Fruit fly (Drosophila melanogaster) whole organism, embryonic: ENCODE results near the gene eIF2gamma.

Experiments
- Atf-2 ChIP-seq: fragments of 200-800 bp; sonication (Bioruptor generic); optimal IDR thresholded peaks from 2 replicates; lab custom pipeline; 2016; ENCODE audit warnings: missing biosample characterization, missing genetic modification characterization
- CG10147 ChIP-seq: fragments of 200-800 bp; sonication (Bioruptor generic); optimal IDR thresholded peaks from 2 replicates; lab custom pipeline; 2019; ENCODE audit warnings: missing biosample characterization, mild to moderate bottlenecking, missing genetic modification characterization, moderate library complexity
- CG13123 ChIP-seq: fragments of 200-800 bp; sonication (Bioruptor generic); optimal IDR thresholded peaks from 2 replicates; lab custom pipeline; 2016; ENCODE audit warnings: missing biosample characterization, missing genetic modification characterization
- CG13296 ChIP-seq: fragments of 200-800 bp; sonication (Bioruptor generic); optimal IDR thresholded peaks from 3 replicates; lab custom pipeline; 2018; ENCODE audit warnings: missing biosample characterization, mild to moderate bottlenecking, missing genetic modification characterization
- CG13775 ChIP-seq: fragments of 200-800 bp; sonication (Bioruptor generic); optimal IDR thresholded peaks from 3 replicates; lab custom pipeline; 2017; ENCODE audit warnings: missing biosample characterization, mild to moderate bottlenecking, missing genetic modification characterization
- CG14710 ChIP-seq: fragments of 200-800 bp; sonication (Bioruptor generic); optimal IDR thresholded peaks from 3 replicates; lab custom pipeline; 2019; ENCODE audit warnings: missing biosample characterization, mild to moderate bottlenecking, missing genetic modification characterization, moderate library complexity
- CG14965 ChIP-seq: fragments of 200-800 bp; sonication (Bioruptor generic); optimal IDR thresholded peaks from 2 replicates; lab custom pipeline; 2016; ENCODE audit warnings: missing biosample characterization, missing genetic modification characterization, borderline replicate concordance
- CG15696 ChIP-seq: fragments of 200-800 bp; sonication (Bioruptor generic); optimal IDR thresholded peaks from 2 replicates; lab custom pipeline; 2019; ENCODE audit warnings: missing biosample characterization, mild to moderate bottlenecking, missing genetic modification characterization, moderate library complexity
- CG17568 ChIP-seq: fragments of 200-800 bp; sonication (Bioruptor generic); optimal IDR thresholded peaks from 2 replicates; lab custom pipeline; 2018; ENCODE audit warnings: missing biosample characterization, mild to moderate bottlenecking, missing genetic modification characterization, moderate library complexity
- CG3065 ChIP-seq: fragments of 200-800 bp; sonication (Bioruptor generic); optimal IDR thresholded peaks from 2 replicates; lab custom pipeline; 2016; ENCODE audit warnings: missing biosample characterization, missing genetic modification characterization
- CG3163 ChIP-seq: fragments of 200-800 bp; sonication (Bioruptor generic); optimal IDR thresholded peaks from 3 replicates; lab custom pipeline; 2016; ENCODE audit warnings: missing biosample characterization, missing genetic modification characterization
- CG32532 ChIP-seq: fragments of 200-800 bp; sonication (Bioruptor generic); IDR thresholded peaks from 2 replicates; pipeline ENCODE4 v1.3.6; 2022; ENCODE audit warnings: missing biosample characterization, missing genetic modification characterization
- CG3407 ChIP-seq: fragments of 200-800 bp; sonication (Bioruptor generic); optimal IDR thresholded peaks from 2 replicates; lab custom pipeline; 2018; ENCODE audit warnings: missing biosample characterization, mild to moderate bottlenecking, missing genetic modification characterization
- CG3838 ChIP-seq: fragments of 200-800 bp; sonication (Bioruptor generic); optimal IDR thresholded peaks from 3 replicates; lab custom pipeline; 2016; ENCODE audit warnings: missing biosample characterization, missing genetic modification characterization
- CG43689 ChIP-seq: fragments of 200-800 bp; sonication (Bioruptor generic); IDR thresholded peaks from 2 replicates; pipeline ENCODE4 v1.3.6; 2022; ENCODE audit warnings: missing biosample characterization, missing genetic modification characterization
- CG5180 ChIP-seq: fragments of 200-800 bp; sonication (Bioruptor generic); optimal IDR thresholded peaks from 3 replicates; lab custom pipeline; 2017; ENCODE audit warnings: missing biosample characterization, missing genetic modification characterization, mild to moderate bottlenecking, moderate library complexity, missing genetic modification reagents
- CG6813 ChIP-seq: fragments of 200-800 bp; sonication (Bioruptor generic); optimal IDR thresholded peaks from 2 replicates; lab custom pipeline; 2017; ENCODE audit warnings: missing biosample characterization, missing genetic modification characterization, mild to moderate bottlenecking, moderate library complexity, missing genetic modification reagents
- CG7372 ChIP-seq: fragments of 200-800 bp; sonication (Bioruptor generic); IDR thresholded peaks from 2 replicates; pipeline ENCODE4 v1.3.6; 2022; ENCODE audit warnings: missing biosample characterization, missing genetic modification characterization
- CG7839 ChIP-seq: fragments of 200-800 bp; sonication (Bioruptor generic); optimal IDR thresholded peaks from 3 replicates; lab custom pipeline; 2018; ENCODE audit warnings: missing biosample characterization, mild to moderate bottlenecking, missing genetic modification characterization, moderate library complexity
- CG8388 ChIP-seq: fragments of 200-800 bp; sonication (Bioruptor generic); optimal IDR thresholded peaks from 2 replicates; lab custom pipeline; 2019; ENCODE audit warnings: missing biosample characterization, mild to moderate bottlenecking, missing genetic modification characterization, moderate library complexity
- CG8924 ChIP-seq: fragments of 200-800 bp; optimal IDR thresholded peaks from 3 replicates; lab custom pipeline; 2019; ENCODE audit warnings: missing biosample characterization, mild to moderate bottlenecking, missing genetic modification characterization, moderate library complexity
- Deaf1 ChIP-seq: fragments of 200-800 bp; optimal IDR thresholded peaks from 3 replicates; lab custom pipeline; 2019; ENCODE audit warnings: missing biosample characterization, mild to moderate bottlenecking, missing genetic modification characterization, moderate library complexity
- Dp ChIP-seq: fragments of 200-800 bp; sonication (Bioruptor generic); optimal IDR thresholded peaks from 2 replicates; lab custom pipeline; 2018; ENCODE audit warnings: missing biosample characterization, mild to moderate bottlenecking, missing genetic modification characterization, moderate library complexity
- Elba2 ChIP-seq: fragments of 200-800 bp; sonication (Bioruptor generic); optimal IDR thresholded peaks from 3 replicates; lab custom pipeline; 2016; ENCODE audit warnings: missing biosample characterization, missing genetic modification characterization
- Ets65A ChIP-seq: fragments of 200-800 bp; sonication (Bioruptor generic); peaks from one replicate; lab custom pipeline; 2016; ENCODE audit warnings: missing biosample characterization, missing genetic modification characterization
- HLH54F ChIP-seq: fragments of 200-800 bp; sonication (Bioruptor generic); optimal IDR thresholded peaks from 3 replicates; lab custom pipeline; 2016; ENCODE audit warnings: missing biosample characterization, missing genetic modification characterization
- Hr51 ChIP-seq, 2 experiments: fragments of 200-800 bp; sonication (Bioruptor generic); optimal IDR thresholded peaks; 2 replicates in 1 of 2; 3 replicates in 1 of 2; lab custom pipeline; 2016 to 2018; ENCODE audit warnings: missing biosample characterization in 2 of 2, missing genetic modification characterization in 2 of 2, mild to moderate bottlenecking in 1 of 2, moderate library complexity in 1 of 2
- Kr ChIP-seq: fragments of 200-800 bp; sonication (Bioruptor generic); optimal IDR thresholded peaks from 2 replicates; lab custom pipeline; 2017; ENCODE audit warnings: missing biosample characterization, mild to moderate bottlenecking, missing genetic modification characterization
- Lhr ChIP-seq: fragments of 200-800 bp; sonication (Bioruptor generic); optimal IDR thresholded peaks from 3 replicates; lab custom pipeline; 2017; ENCODE audit warnings: mild to moderate bottlenecking, missing biosample characterization, missing genetic modification reagents, missing genetic modification characterization
- Meics ChIP-seq: fragments of 200-800 bp; sonication (Bioruptor generic); optimal IDR thresholded peaks from 2 replicates; lab custom pipeline; 2017; ENCODE audit warnings: missing biosample characterization, mild to moderate bottlenecking, missing genetic modification characterization
- NC2α ChIP-seq: fragments of 200-800 bp; sonication (Bioruptor generic); optimal IDR thresholded peaks from 2 replicates; lab custom pipeline; 2016; ENCODE audit warnings: missing biosample characterization, missing genetic modification characterization
- NK7.1 ChIP-seq: fragments of 200-800 bp; sonication (Bioruptor generic); optimal IDR thresholded peaks from 3 replicates; lab custom pipeline; 2016; ENCODE audit warnings: missing biosample characterization, missing genetic modification characterization
- Rfx ChIP-seq: fragments of 200-800 bp; sonication (Bioruptor generic); IDR thresholded peaks from 2 replicates; pipeline ENCODE4 v1.3.6; 2022; ENCODE audit warnings: missing biosample characterization, missing genetic modification characterization
- Vsx1 ChIP-seq: fragments of 200-800 bp; sonication (Bioruptor generic); optimal IDR thresholded peaks from 2 replicates; lab custom pipeline; 2017; ENCODE audit warnings: missing biosample characterization, mild to moderate bottlenecking, missing genetic modification characterization, missing genetic modification reagents
- bab2 ChIP-seq: fragments of 200-800 bp; sonication (Bioruptor generic); optimal IDR thresholded peaks from 2 replicates; lab custom pipeline; 2016; ENCODE audit warnings: missing biosample characterization, missing genetic modification characterization
- bigmax ChIP-seq: fragments of 200-800 bp; sonication (Bioruptor generic); optimal IDR thresholded peaks from 2 replicates; lab custom pipeline; 2018; ENCODE audit warnings: missing biosample characterization, mild to moderate bottlenecking, missing genetic modification characterization
- btn ChIP-seq: fragments of 200-800 bp; sonication (Bioruptor generic); optimal IDR thresholded peaks from 2 replicates; lab custom pipeline; 2016; ENCODE audit warnings: missing biosample characterization, missing genetic modification characterization
- cas ChIP-seq: fragments of 200-800 bp; sonication (Bioruptor generic); IDR thresholded peaks from 2 replicates; pipeline ENCODE4 v1.3.6; 2022; ENCODE audit warnings: missing biosample characterization, missing genetic modification characterization
- corto ChIP-seq: fragments of 200-800 bp; sonication (Bioruptor generic); optimal IDR thresholded peaks from 2 replicates; lab custom pipeline; 2016; ENCODE audit warnings: missing biosample characterization, mild to moderate bottlenecking, missing genetic modification characterization, moderate library complexity
- en ChIP-seq: fragments of 200-800 bp; sonication (Bioruptor generic); optimal IDR thresholded peaks from 2 replicates; lab custom pipeline; 2016; ENCODE audit warnings: missing biosample characterization, missing genetic modification characterization
- org-1 ChIP-seq: fragments of 200-800 bp; sonication (Bioruptor generic); optimal IDR thresholded peaks from 2 replicates; lab custom pipeline; 2017; ENCODE audit warnings: missing biosample characterization, missing genetic modification characterization
- phol ChIP-seq: fragments of 200-800 bp; sonication (Bioruptor generic); optimal IDR thresholded peaks from 3 replicates; lab custom pipeline; 2018; ENCODE audit warnings: missing biosample characterization, mild to moderate bottlenecking, missing genetic modification characterization, moderate library complexity
- pum ChIP-seq: fragments of 200-800 bp; sonication (Bioruptor generic); optimal IDR thresholded peaks from 2 replicates; lab custom pipeline; 2016; ENCODE audit warnings: missing biosample characterization, missing genetic modification characterization
- rib ChIP-seq: fragments of 200-800 bp; sonication (Bioruptor generic); IDR thresholded peaks from 2 replicates; pipeline ENCODE4 v1.3.6; 2022; ENCODE audit warnings: missing biosample characterization, missing genetic modification characterization
- run ChIP-seq: fragments of 200-800 bp; sonication (Bioruptor generic); optimal IDR thresholded peaks from 3 replicates; lab custom pipeline; 2018; ENCODE audit warnings: missing biosample characterization, mild to moderate bottlenecking, missing genetic modification characterization
- sob ChIP-seq: fragments of 200-800 bp; sonication (Bioruptor generic); IDR thresholded peaks from 2 replicates; pipeline ENCODE4 v1.3.6; 2022; ENCODE audit warnings: missing biosample characterization, missing genetic modification characterization
- stc ChIP-seq: fragments of 200-800 bp; sonication (Bioruptor generic); IDR thresholded peaks from 2 replicates; pipeline ENCODE4 v1.3.6; 2022; ENCODE audit warnings: missing biosample characterization, missing genetic modification characterization
- stwl ChIP-seq: fragments of 200-800 bp; sonication (Bioruptor generic); optimal IDR thresholded peaks from 3 replicates; lab custom pipeline; 2018; ENCODE audit warnings: missing biosample characterization, mild to moderate bottlenecking, missing genetic modification characterization, moderate library complexity
- tio ChIP-seq: fragments of 200-800 bp; sonication (Bioruptor generic); optimal IDR thresholded peaks from 2 replicates; lab custom pipeline; 2017; ENCODE audit warnings: missing biosample characterization, missing genetic modification characterization, inconsistent platforms

The eIF2gamma gene

DNA sequence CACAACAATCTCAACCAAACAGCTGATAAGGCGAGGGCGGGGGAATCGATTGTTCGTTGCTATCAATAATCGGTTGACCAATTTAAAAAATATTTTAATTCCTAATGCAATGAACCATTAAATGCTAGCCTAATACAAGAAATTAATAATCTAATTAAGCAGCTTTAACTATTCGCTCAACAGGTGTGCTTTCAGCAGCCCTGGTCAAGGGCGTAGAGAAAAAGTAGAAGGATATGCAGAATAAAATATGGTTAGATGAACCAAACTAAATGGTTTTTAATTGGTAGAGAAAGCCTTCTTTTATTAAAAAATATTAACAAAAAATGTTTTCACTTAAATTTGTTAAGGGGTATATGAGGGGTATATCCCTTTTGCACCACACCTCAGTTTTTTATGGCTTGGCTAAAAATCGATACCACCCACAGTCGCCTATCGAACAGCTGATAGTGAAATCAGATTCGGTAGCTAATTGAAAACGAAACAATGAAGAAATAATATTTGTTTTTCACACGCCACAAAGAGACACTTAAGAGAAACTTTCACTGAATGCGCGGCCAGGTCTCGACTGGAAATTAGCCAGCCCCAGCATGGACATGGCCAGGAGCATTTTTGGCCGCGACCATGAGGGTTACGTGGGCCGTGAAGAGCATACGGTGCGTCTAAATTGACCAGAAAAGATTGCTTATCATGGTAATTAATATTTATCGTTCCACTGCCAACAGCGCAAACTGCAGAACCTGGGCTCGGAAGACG is 44.3 kb downstream of the eIF2gamma start, which contains the start of the genes SIDL and CG12241 (continued):
- TF ChIP-seq CG10147 (GFP tag; lab: Kevin White, UChicago) (peak; percentile 73), Kr (GFP tag; lab: Kevin White, UChicago) (no peak), CG32532 (GFP tag; lab: Robert Waterston, UW) (peak; percentile 97), CG7839 (tag; lab: Kevin White, UChicago) (no peak), CG8924 (tag; lab: Kevin White, UChicago) (peak; percentile 79), CG43689 (GFP tag; lab: Robert Waterston, UW) (no peak), HLH54F (GFP tag; lab: Kevin White, UChicago) (peak; percentile 59), CG15696 (tag; lab: Kevin White, UChicago) (peak; percentile 39), org-1 (GFP tag; lab: Kevin White, UChicago) (peak; percentile 11), sob (GFP tag; lab: Robert Waterston, UW) (peak; percentile 93), CG13123 (GFP tag; lab: Kevin White, UChicago) (peak; percentile 18), NK7.1 (GFP tag; lab: Kevin White, UChicago) (peak; percentile 73), bab2 (GFP tag; lab: Kevin White, UChicago) (peak; percentile 82), CG13296 (peak; percentile 79), CG14710 (tag; lab: Kevin White, UChicago) (peak; percentile 73), Ets65A (GFP tag; lab: Kevin White, UChicago) (peak; percentile 98), CG14965 (GFP tag; lab: Kevin White, UChicago) (no peak), Elba2 (peak; percentile 0), Vsx1 (GFP tag; lab: Kevin White, UChicago) (peak; percentile 96), CG13775 (GFP tag; lab: Kevin White, UChicago) (peak; percentile 76), en (GFP tag; lab: Kevin White, UChicago) (no peak), CG17568 (no peak), bigmax (GFP tag; lab: Kevin White, UChicago) (peak; percentile 36), rib (GFP tag; lab: Robert Waterston, UW) (peak; percentile 91), CG3065 (peak; percentile 67), Meics (GFP tag; lab: Kevin White, UChicago) (peak; percentile 90), btn (GFP tag; lab: Kevin White, UChicago) (peak; percentile 37), CG6813 (GFP tag; lab: Kevin White, UChicago) (no peak), Lhr (GFP tag; lab: Kevin White, UChicago) (no peak), stwl (tag; lab: Kevin White, UChicago) (peak; percentile 16), Rfx (peak; percentile 96), CG8388 (GFP tag; lab: Kevin White, UChicago) (peak; percentile 64), corto (no peak), CG3407 (GFP tag; lab: Kevin White, UChicago) (peak; percentile 44), CG3163 (GFP tag; lab: Kevin White, UChicago) (no peak), CG5180 (GFP tag; lab: Kevin White, UChicago) (no peak), cas (peak; percentile 82), CG7372 (peak; percentile 92), pum (GFP tag; lab: Kevin White, UChicago) (peak; percentile 69), Atf-2 (GFP tag; lab: Kevin White, UChicago) (no peak), Deaf1 (no peak), run (tag; lab: Kevin White, UChicago) (no peak), CG3838 (GFP tag; lab: Kevin White, UChicago) (peak; percentile 68), NC2α (GFP tag; lab: Kevin White, UChicago) (no peak), tio (GFP tag; lab: Kevin White, UChicago) (no peak), stc (peak; percentile 91), phol (peak; percentile 82), Dp (GFP tag; lab: Kevin White, UChicago) (peak; percentile 54), Hr51 (GFP tag; optimal IDR thresholded peaks at IDR 0.05; lab: Kevin White, UChicago) (peak in 1 of 2 experiments; percentile 43)
